Fruit fly (Drosophila melanogaster) whole organism, embryonic: ENCODE measurements around the gene mRpL24.

Experiments used
- Atf3 ChIP-seq: fragments of 200-800 bp; sonication (Bioruptor generic); optimal IDR thresholded peaks from 3 replicates; lab custom pipeline; 2016; ENCODE audit warnings: missing biosample characterization, missing genetic modification characterization
- CG10321 ChIP-seq: fragments of 200-800 bp; sonication (Bioruptor generic); IDR thresholded peaks from 2 replicates; pipeline ENCODE4 v1.3.6; 2022; ENCODE audit warnings: missing biosample characterization, missing genetic modification characterization
- CG10431 ChIP-seq: fragments of 200-800 bp; sonication (Bioruptor generic); optimal IDR thresholded peaks from 3 replicates; lab custom pipeline; 2018; ENCODE audit warnings: missing biosample characterization, mild to moderate bottlenecking, missing genetic modification characterization
- CG12071 ChIP-seq: fragments of 200-800 bp; sonication (Bioruptor generic); optimal IDR thresholded peaks from 3 replicates; lab custom pipeline; 2018; ENCODE audit warnings: missing biosample characterization, mild to moderate bottlenecking, missing genetic modification characterization
- CG12219 ChIP-seq: fragments of 200-800 bp; sonication (Bioruptor generic); optimal IDR thresholded peaks from 3 replicates; lab custom pipeline; 2018; ENCODE audit warnings: missing biosample characterization, mild to moderate bottlenecking, missing genetic modification characterization
- CG12659 ChIP-seq: fragments of 200-800 bp; sonication (Bioruptor generic); optimal IDR thresholded peaks from 3 replicates; lab custom pipeline; 2017; ENCODE audit warnings: mild to moderate bottlenecking, missing biosample characterization, missing genetic modification reagents, missing genetic modification characterization
- CG12769 ChIP-seq: fragments of 200-800 bp; sonication (Bioruptor generic); optimal IDR thresholded peaks from 2 replicates; lab custom pipeline; 2019; ENCODE audit warnings: missing biosample characterization, mild to moderate bottlenecking, missing genetic modification characterization, moderate library complexity
- CG14710 ChIP-seq: fragments of 200-800 bp; sonication (Bioruptor generic); optimal IDR thresholded peaks from 3 replicates; lab custom pipeline; 2019; ENCODE audit warnings: missing biosample characterization, mild to moderate bottlenecking, missing genetic modification characterization, moderate library complexity
- CG17328 ChIP-seq: fragments of 200-800 bp; sonication (Bioruptor generic); IDR thresholded peaks from 2 replicates; pipeline ENCODE4 v1.3.6; 2022; ENCODE audit warnings: missing biosample characterization, missing genetic modification characterization
- CG17359 ChIP-seq: fragments of 200-800 bp; sonication (Bioruptor generic); optimal IDR thresholded peaks from 3 replicates; lab custom pipeline; 2018; ENCODE audit warnings: missing biosample characterization, mild to moderate bottlenecking, missing genetic modification characterization, moderate library complexity
- CG18619 ChIP-seq: fragments of 200-800 bp; sonication (Bioruptor generic); optimal IDR thresholded peaks from 3 replicates; lab custom pipeline; 2017; ENCODE audit warnings: missing biosample characterization, mild to moderate bottlenecking, missing genetic modification characterization
- CG2202 ChIP-seq: fragments of 200-800 bp; sonication (Bioruptor generic); optimal IDR thresholded peaks from 2 replicates; lab custom pipeline; 2018; ENCODE audit warnings: missing biosample characterization, mild to moderate bottlenecking, missing genetic modification characterization
- CG31224 ChIP-seq: fragments of 200-800 bp; sonication (Bioruptor generic); IDR thresholded peaks from 2 replicates; pipeline ENCODE4 v1.3.6; 2022; ENCODE audit warnings: missing biosample characterization, missing genetic modification characterization
- CG3838 ChIP-seq: fragments of 200-800 bp; sonication (Bioruptor generic); optimal IDR thresholded peaks from 3 replicates; lab custom pipeline; 2016; ENCODE audit warnings: missing biosample characterization, missing genetic modification characterization
- CG4854 ChIP-seq: fragments of 200-800 bp; sonication (Bioruptor generic); optimal IDR thresholded peaks from 2 replicates; lab custom pipeline; 2016; ENCODE audit warnings: missing biosample characterization, missing genetic modification characterization, inconsistent platforms
- CG7786 ChIP-seq: fragments of 200-800 bp; sonication (Bioruptor generic); optimal IDR thresholded peaks from 2 replicates; lab custom pipeline; 2016; ENCODE audit warnings: missing biosample characterization, missing genetic modification characterization
- CG7987 ChIP-seq: fragments of 200-800 bp; sonication (Bioruptor generic); optimal IDR thresholded peaks from 2 replicates; lab custom pipeline; 2018; ENCODE audit warnings: missing biosample characterization, mild to moderate bottlenecking, missing genetic modification characterization, moderate library complexity
- CG8924 ChIP-seq: fragments of 200-800 bp; optimal IDR thresholded peaks from 3 replicates; lab custom pipeline; 2019; ENCODE audit warnings: missing biosample characterization, mild to moderate bottlenecking, missing genetic modification characterization, moderate library complexity
- CG9437 ChIP-seq: fragments of 200-800 bp; sonication (Bioruptor generic); optimal IDR thresholded peaks from 2 replicates; lab custom pipeline; 2018; ENCODE audit warnings: missing biosample characterization, mild to moderate bottlenecking, missing genetic modification characterization
- Dll ChIP-seq: fragments of 200-800 bp; sonication (Bioruptor generic); IDR thresholded peaks from 4 replicates; pipeline ENCODE4 v1.3.6; 2022; ENCODE audit warnings: missing biosample characterization, missing genetic modification characterization; ENCODE audit not compliant: partially characterized antibody
- Doc3 ChIP-seq: fragments of 200-800 bp; sonication (Bioruptor generic); IDR thresholded peaks from 3 replicates; pipeline ENCODE4 v1.3.6; 2022; ENCODE audit warnings: missing biosample characterization, missing genetic modification characterization; ENCODE audit not compliant: partially characterized antibody
- Dp ChIP-seq: fragments of 200-800 bp; sonication (Bioruptor generic); optimal IDR thresholded peaks from 2 replicates; lab custom pipeline; 2018; ENCODE audit warnings: missing biosample characterization, mild to moderate bottlenecking, missing genetic modification characterization, moderate library complexity
- HLH54F ChIP-seq: fragments of 200-800 bp; sonication (Bioruptor generic); optimal IDR thresholded peaks from 3 replicates; lab custom pipeline; 2016; ENCODE audit warnings: missing biosample characterization, missing genetic modification characterization
- Med ChIP-seq: fragments of 200-800 bp; sonication (Bioruptor generic); peaks from one replicate; lab custom pipeline; 2016; ENCODE audit warnings: missing biosample characterization, missing genetic modification characterization, mild to moderate bottlenecking, inconsistent platforms, moderate library complexity
- Mrtf ChIP-seq: fragments of 200-800 bp; sonication (Bioruptor generic); IDR thresholded peaks from 3 replicates; pipeline ENCODE4 v1.3.6; 2022; ENCODE audit warnings: missing biosample characterization, missing genetic modification characterization
- NK7.1 ChIP-seq: fragments of 200-800 bp; sonication (Bioruptor generic); optimal IDR thresholded peaks from 3 replicates; lab custom pipeline; 2016; ENCODE audit warnings: missing biosample characterization, missing genetic modification characterization
- abd-A ChIP-seq: fragments of 200-800 bp; sonication (Bioruptor generic); optimal IDR thresholded peaks from 3 replicates; lab custom pipeline; 2019; ENCODE audit warnings: missing biosample characterization, mild to moderate bottlenecking, missing genetic modification characterization, moderate library complexity
- amos ChIP-seq: fragments of 200-800 bp; sonication (Bioruptor generic); IDR thresholded peaks from 2 replicates; pipeline ENCODE4 v1.3.6; 2022; ENCODE audit warnings: missing biosample characterization, missing genetic modification characterization; ENCODE audit not compliant: partially characterized antibody
- bowl ChIP-seq: fragments of 200-800 bp; sonication (Bioruptor generic); IDR thresholded peaks from 2 replicates; pipeline ENCODE4 v1.3.6; 2022; ENCODE audit warnings: missing biosample characterization, missing genetic modification characterization
- cato ChIP-seq: fragments of 200-800 bp; sonication (Bioruptor generic); optimal IDR thresholded peaks from 2 replicates; lab custom pipeline; 2016; ENCODE audit warnings: missing biosample characterization, missing genetic modification characterization, borderline replicate concordance
- danr ChIP-seq: fragments of 200-800 bp; sonication (Bioruptor generic); IDR thresholded peaks from 2 replicates; pipeline ENCODE4 v1.3.6; 2022; ENCODE audit warnings: missing biosample characterization, missing genetic modification characterization
- dati ChIP-seq: fragments of 200-800 bp; sonication (Bioruptor generic); IDR thresholded peaks from 2 replicates; pipeline ENCODE4 v1.3.6; 2022; ENCODE audit warnings: missing biosample characterization, missing genetic modification characterization
- dmrt11E ChIP-seq: fragments of 200-800 bp; sonication (Bioruptor generic); optimal IDR thresholded peaks from 3 replicates; lab custom pipeline; 2018; ENCODE audit warnings: missing biosample characterization, mild to moderate bottlenecking, missing genetic modification characterization, moderate library complexity
- gce ChIP-seq: fragments of 200-800 bp; sonication (Bioruptor generic); IDR thresholded peaks from 3 replicates; pipeline ENCODE4 v1.3.6; 2022; ENCODE audit warnings: missing biosample characterization, missing genetic modification characterization
- gem ChIP-seq: fragments of 200-800 bp; sonication (Bioruptor generic); optimal IDR thresholded peaks from 2 replicates; lab custom pipeline; 2019; ENCODE audit warnings: missing biosample characterization, mild to moderate bottlenecking, missing genetic modification characterization, moderate library complexity
- grn ChIP-seq: fragments of 200-800 bp; sonication (Bioruptor generic); optimal IDR thresholded peaks from 3 replicates; lab custom pipeline; 2017; ENCODE audit warnings: missing biosample characterization, missing genetic modification characterization
- insv ChIP-seq, 2 experiments: fragments of 200-800 bp; sonication (Bioruptor generic); optimal IDR thresholded peaks; 3 replicates each; lab custom pipeline; 2016 to 2018; ENCODE audit warnings: missing biosample characterization in 2 of 2, missing genetic modification characterization in 2 of 2
- lab ChIP-seq: fragments of 200-800 bp; sonication (Bioruptor generic); optimal IDR thresholded peaks from 3 replicates; lab custom pipeline; 2017; ENCODE audit warnings: missing biosample characterization, missing genetic modification characterization, mild to moderate bottlenecking, moderate library complexity, missing genetic modification reagents
- lbe ChIP-seq: fragments of 200-800 bp; sonication (Bioruptor generic); optimal IDR thresholded peaks from 2 replicates; lab custom pipeline; 2016; ENCODE audit warnings: missing biosample characterization, mild to moderate bottlenecking, missing genetic modification characterization
- maf-S ChIP-seq: fragments of 200-800 bp; sonication (Bioruptor generic); optimal IDR thresholded peaks from 2 replicates; lab custom pipeline; 2016; ENCODE audit warnings: missing biosample characterization, missing genetic modification characterization
- nom ChIP-seq: fragments of 200-800 bp; sonication (Bioruptor generic); optimal IDR thresholded peaks from 2 replicates; lab custom pipeline; 2017; ENCODE audit warnings: missing biosample characterization, missing genetic modification characterization, mild to moderate bottlenecking, moderate library complexity, missing genetic modification reagents
- pfk ChIP-seq: fragments of 200-800 bp; sonication (Bioruptor generic); optimal IDR thresholded peaks from 2 replicates; lab custom pipeline; 2018; ENCODE audit warnings: missing biosample characterization, mild to moderate bottlenecking, missing genetic modification characterization, moderate library complexity
- pho ChIP-seq: fragments of 200-800 bp; sonication (Bioruptor generic); optimal IDR thresholded peaks from 2 replicates; lab custom pipeline; 2016; ENCODE audit warnings: missing biosample characterization, missing genetic modification characterization
- pros ChIP-seq: fragments of 200-800 bp; sonication (Bioruptor generic); optimal IDR thresholded peaks from 3 replicates; lab custom pipeline; 2019; ENCODE audit warnings: missing biosample characterization, mild to moderate bottlenecking, missing genetic modification characterization, moderate library complexity
- pum ChIP-seq: fragments of 200-800 bp; sonication (Bioruptor generic); optimal IDR thresholded peaks from 2 replicates; lab custom pipeline; 2016; ENCODE audit warnings: missing biosample characterization, missing genetic modification characterization
- sens ChIP-seq: fragments of 200-800 bp; sonication (Bioruptor generic); peaks from one replicate; lab custom pipeline; 2016; ENCODE audit warnings: missing biosample characterization, missing genetic modification characterization
- seq ChIP-seq: fragments of 200-800 bp; sonication (Bioruptor generic); IDR thresholded peaks from 2 replicates; pipeline ENCODE4 v1.3.6; 2022; ENCODE audit warnings: missing biosample characterization, missing genetic modification characterization
- twi ChIP-seq: fragments of 200-800 bp; optimal IDR thresholded peaks from 2 replicates; lab custom pipeline; 2019; ENCODE audit warnings: missing biosample characterization, mild to moderate bottlenecking, missing genetic modification characterization, moderate library complexity
- vfl ChIP-seq: fragments of 200-800 bp; sonication (Bioruptor generic); optimal IDR thresholded peaks from 2 replicates; lab custom pipeline; 2016; ENCODE audit warnings: missing biosample characterization, missing genetic modification characterization

mRpL24 gene

dm6 chr2L:4976988-4977551 is 31.9 kb upstream of the mRpL24 start, which contains the start of the genes Gmd and CG3792:
Gene Gmd (minus strand): TSS chr2L:4977023.
Gene CG3792 (plus strand): TSS chr2L:4977312.
- TF ChIP-seq nom (GFP tag; lab: Kevin White, UChicago): peak; percentile 91
- peak; percentile 97 for TF ChIP-seq CG12659
- no peak for TF ChIP-seq CG12769 (tag; lab: Kevin White, UChicago)
- TF ChIP-seq lbe (GFP tag; lab: Kevin White, UChicago): peak; percentile 91
- TF ChIP-seq bowl: peak; percentile 89
- TF ChIP-seq CG17328: peak; percentile 97
- TF ChIP-seq abd-A (tag; lab: Kevin White, UChicago): no peak
- TF ChIP-seq grn (GFP tag; lab: Kevin White, UChicago): peak; percentile 59
- TF ChIP-seq sens (GFP tag; lab: Kevin White, UChicago): peak; percentile 100
- TF ChIP-seq dati (GFP tag; lab: Robert Waterston, UW): peak; percentile 84
- peak; percentile 98 for TF ChIP-seq Med (GFP tag; lab: Kevin White, UChicago)
- peak in 1 of 2 experiments; percentile 77 for TF ChIP-seq insv (GFP tag; optimal IDR thresholded peaks at IDR 0.05; lab: Kevin White, UChicago)
- TF ChIP-seq Atf3 (GFP tag; lab: Kevin White, UChicago): peak; percentile 89
- TF ChIP-seq pfk (GFP tag; lab: Kevin White, UChicago): peak; percentile 56
- TF ChIP-seq CG18619 (GFP tag; lab: Kevin White, UChicago): peak; percentile 93
- TF ChIP-seq CG4854 (GFP tag; lab: Kevin White, UChicago): peak; percentile 95
- TF ChIP-seq seq (GFP tag; lab: Robert Waterston, UW): peak; percentile 95
- TF ChIP-seq pho: peak; percentile 96
- peak; percentile 93 for TF ChIP-seq danr
- peak; percentile 91 for TF ChIP-seq cato (GFP tag; lab: Kevin White, UChicago)
- peak; percentile 22 for TF ChIP-seq Dp (GFP tag; lab: Kevin White, UChicago)
- peak; percentile 97 for TF ChIP-seq lab (GFP tag; lab: Kevin White, UChicago)
- TF ChIP-seq CG31224: peak; percentile 93
- peak; percentile 87 for TF ChIP-seq twi (tag; lab: Kevin White, UChicago)
- TF ChIP-seq HLH54F (GFP tag; lab: Kevin White, UChicago): peak; percentile 95
- no peak for TF ChIP-seq CG12071 (GFP tag; lab: Kevin White, UChicago)
- peak; percentile 94 for TF ChIP-seq pum (GFP tag; lab: Kevin White, UChicago)
- TF ChIP-seq CG7987: peak; percentile 83
- peak; percentile 95 for TF ChIP-seq CG17359 (tag; lab: Kevin White, UChicago)
- peak; percentile 64 for TF ChIP-seq pros (GFP tag; lab: Kevin White, UChicago)
- peak; percentile 88 for TF ChIP-seq Doc3
- peak; percentile 95 for TF ChIP-seq dmrt11E (tag; lab: Kevin White, UChicago)
- TF ChIP-seq Mrtf (GFP tag; lab: Robert Waterston, UW): peak; percentile 92
- TF ChIP-seq Dll: peak; percentile 90
- TF ChIP-seq vfl: peak; percentile 93
- TF ChIP-seq gem (tag; lab: Kevin White, UChicago): peak; percentile 95
- peak; percentile 82 for TF ChIP-seq CG10431 (GFP tag; lab: Kevin White, UChicago)
- peak; percentile 93 for TF ChIP-seq CG7786 (GFP tag; lab: Kevin White, UChicago)
- TF ChIP-seq CG14710 (tag; lab: Kevin White, UChicago): peak; percentile 97
- peak; percentile 91 for TF ChIP-seq CG12219 (GFP tag; lab: Kevin White, UChicago)
- peak; percentile 76 for TF ChIP-seq amos (GFP tag; lab: Robert Waterston, UW)
- peak; percentile 85; the same call in 2 of the 3 replicates for TF ChIP-seq gce (GFP tag; lab: Robert Waterston, UW)
- TF ChIP-seq NK7.1 (GFP tag; lab: Kevin White, UChicago): peak; percentile 81
- TF ChIP-seq CG3838 (GFP tag; lab: Kevin White, UChicago): peak; percentile 87
- TF ChIP-seq CG2202 (tag; lab: Kevin White, UChicago): peak; percentile 73
- peak; percentile 95 for TF ChIP-seq maf-S (GFP tag; lab: Kevin White, UChicago)
- peak; percentile 81 for TF ChIP-seq CG10321 (GFP tag; lab: Robert Waterston, UW)
- peak; percentile 94 for TF ChIP-seq CG8924 (tag; lab: Kevin White, UChicago)
- TF ChIP-seq CG9437: peak; percentile 91
